Worm (Caenorhabditis elegans): ENCODE data around the gene arrd-9.

Gene arrd-9

ce11 chrII:12459422-12459821 lies 21.3 kb downstream of the arrd-9 start, which contains the start of gene tag-281 (continued):
- TF ChIP-seq K11D2.4 (GFP tag; IDR thresholded peaks at IDR 0.05) (peak; percentile 52; the same call in 1 of the 2 replicates), lin-40 (tag; optimal IDR thresholded peaks at IDR 0.05) (no peak), mxl-1 (tag; optimal IDR thresholded peaks at IDR 0.05) (no peak), nhr-90 (tag; optimal IDR thresholded peaks at IDR 0.05) (no peak), tbx-9 (tag; optimal IDR thresholded peaks at IDR 0.05; ENCODE audit: borderline replicate concordance) (no peak), hsf-1 (GFP tag; IDR thresholded peaks at IDR 0.05) (peak; percentile 53), somi-1 (GFP tag; optimal IDR thresholded peaks at IDR 0.05) (no peak), C06A6.2 (GFP tag; conservative IDR thresholded peaks at IDR 0.05) (no peak), snpc-1.3 (tag; optimal IDR thresholded peaks at IDR 0.05; ENCODE audit: insufficient read depth) (peak; percentile 38), F23B12.7 (tag; optimal IDR thresholded peaks at IDR 0.05; ENCODE audit: insufficient read depth) (no peak), snpc-4 (GFP tag; optimal IDR thresholded peaks at IDR 0.05) (no peak), snpc-4 (tag; optimal IDR thresholded peaks at IDR 0.05) (peak in 3 of 4 experiments; percentile 1 to 60 (median 33)), F37B4.10 (GFP tag; IDR thresholded peaks at IDR 0.05) (no peak), atf-7 (tag; optimal IDR thresholded peaks at IDR 0.05) (no peak), aptf-2 (GFP tag; conservative IDR thresholded peaks at IDR 0.05) (no peak), pha-4 (tag; optimal IDR thresholded peaks at IDR 0.05) (peak; percentile 44), dox-1 (GFP tag; IDR thresholded peaks at IDR 0.05) (peak; percentile 56; the same call in 1 of the 2 replicates), lir-1 (GFP tag; conservative IDR thresholded peaks at IDR 0.05) (0 out of 2 replicates have a peak, but pooled peaks have one; percentile 14), ztf-18 (tag; optimal IDR thresholded peaks at IDR 0.05) (no peak), dpl-1 (GFP tag; optimal IDR thresholded peaks at IDR 0.05) (peak; percentile 89), ets-4 (GFP tag; optimal IDR thresholded peaks at IDR 0.05) (no peak), F10E7.11 (tag; optimal IDR thresholded peaks at IDR 0.05) (no peak), athp-1 (tag; optimal IDR thresholded peaks at IDR 0.05) (peak; percentile 25), nhr-27 (tag; optimal IDR thresholded peaks at IDR 0.05) (no peak), F55B11.4 (tag; optimal IDR thresholded peaks at IDR 0.05; ENCODE audit: borderline replicate concordance, insufficient read depth) (no peak), nhr-120 (GFP tag; IDR thresholded peaks at IDR 0.05) (no peak), xnd-1 (tag; optimal IDR thresholded peaks at IDR 0.05) (peak; percentile 52), mel-28 (tag; optimal IDR thresholded peaks at IDR 0.05; ENCODE audit: borderline replicate concordance) (no peak), hmg-20 (GFP tag; IDR thresholded peaks at IDR 0.05) (no peak), die-1 (tag; optimal IDR thresholded peaks at IDR 0.05) (no peak), egrh-3 (GFP tag; IDR thresholded peaks at IDR 0.05) (no peak), F49E8.2 (tag; optimal IDR thresholded peaks at IDR 0.05; ENCODE audit: insufficient read depth) (peak; percentile 41), ztf-25 (GFP tag; IDR thresholded peaks at IDR 0.05) (no peak), attf-6 (GFP tag; IDR thresholded peaks at IDR 0.05) (no peak), ama-1 (optimal IDR thresholded peaks at IDR 0.05) (no peak), ama-1 (GFP tag; optimal IDR thresholded peaks at IDR 0.05) (no peak), hlh-26 (GFP tag; conservative IDR thresholded peaks at IDR 0.05) (no peak), lin-26 (GFP tag; IDR thresholded peaks at IDR 0.05) (no peak), unc-62 (GFP tag; optimal IDR thresholded peaks at IDR 0.05) (no peak), lsl-1 (GFP tag; optimal IDR thresholded peaks at IDR 0.05) (peak; percentile 66), Y53F4B.3 (GFP tag; IDR thresholded peaks at IDR 0.05) (no peak), nhr-179 (tag; optimal IDR thresholded peaks at IDR 0.05) (no peak), ceh-40 (GFP tag; IDR thresholded peaks at IDR 0.05) (no peak), Y95B8A.8 (GFP tag; IDR thresholded peaks at IDR 0.05) (no peak), F52B5.7 (tag; optimal IDR thresholded peaks at IDR 0.05) (no peak), attf-5 (GFP tag; optimal IDR thresholded peaks at IDR 0.05) (peak; percentile 73), lag-1 (GFP tag; IDR thresholded peaks at IDR 0.05) (no peak), hmg-1.2 (GFP tag; IDR thresholded peaks at IDR 0.05) (peak; percentile 100), hlh-12 (tag; optimal IDR thresholded peaks at IDR 0.05) (no peak), chd-7 (tag; optimal IDR thresholded peaks at IDR 0.05) (no peak)
